Fruit fly (Drosophila melanogaster) whole organism, wandering third instar larva: ENCODE measurements around the gene RhoGAP71E.

Experiments used
- Abd-B ChIP-seq: fragments of >200 bp; optimal IDR thresholded peaks from 2 replicates; lab custom pipeline; 2017; ENCODE audit warnings: missing biosample characterization, missing genetic modification characterization
- CG32264 ChIP-seq: fragments of 200-800 bp; sonication (Bioruptor generic); optimal IDR thresholded peaks from 2 replicates; lab custom pipeline; 2016; ENCODE audit warnings: missing biosample characterization, missing genetic modification characterization
- CG9705 ChIP-seq: fragments of 200-800 bp; sonication (Bioruptor generic); optimal IDR thresholded peaks from 2 replicates; lab custom pipeline; 2018; ENCODE audit warnings: missing biosample characterization, mild to moderate bottlenecking, missing genetic modification characterization
- CrebA ChIP-seq: fragments of 200-800 bp; sonication (Bioruptor generic); optimal IDR thresholded peaks from 2 replicates; lab custom pipeline; 2016; ENCODE audit warnings: missing biosample characterization, mild to moderate bottlenecking, missing genetic modification characterization, borderline replicate concordance
- Dfd ChIP-seq: fragments of >200 bp; optimal IDR thresholded peaks from 2 replicates; lab custom pipeline; 2017; ENCODE audit warnings: missing biosample characterization, missing genetic modification characterization
- GATAd ChIP-seq: sonication (Bioruptor generic); optimal IDR thresholded peaks from 2 replicates; lab custom pipeline; 2016; ENCODE audit warnings: missing biosample characterization, missing genetic modification characterization
- Hnf4 ChIP-seq: fragments of 200-800 bp; sonication (Bioruptor generic); optimal IDR thresholded peaks from 2 replicates; lab custom pipeline; 2016; ENCODE audit warnings: missing biosample characterization, mild to moderate bottlenecking, missing genetic modification characterization
- Hr78 ChIP-seq: fragments of >200 bp; optimal IDR thresholded peaks from 2 replicates; lab custom pipeline; 2017; ENCODE audit warnings: missing biosample characterization, missing genetic modification characterization
- Hr83 ChIP-seq: fragments of 200-300 bp; sonication (Bioruptor generic); optimal IDR thresholded peaks from 2 replicates; lab custom pipeline; 2016; ENCODE audit warnings: missing biosample characterization, mild to moderate bottlenecking, missing genetic modification characterization, moderate library complexity; ENCODE audit not compliant: poor library complexity, severe bottlenecking
- Mio ChIP-seq: sonication (Bioruptor generic); optimal IDR thresholded peaks from 2 replicates; lab custom pipeline; 2016; ENCODE audit warnings: missing biosample characterization, missing genetic modification characterization
- Myc ChIP-seq: fragments of >200 bp; optimal IDR thresholded peaks from 2 replicates; lab custom pipeline; 2017
- N ChIP-seq: fragments of >200 bp; optimal IDR thresholded peaks from 2 replicates; lab custom pipeline; 2018; ENCODE audit warnings: missing biosample characterization, missing external identifiers, missing genetic modification characterization
- OdsH ChIP-seq: fragments of 200-800 bp; sonication (Bioruptor generic); optimal IDR thresholded peaks from 2 replicates; lab custom pipeline; 2016; ENCODE audit warnings: missing biosample characterization, mild to moderate bottlenecking, missing genetic modification characterization
- Rel ChIP-seq, 2 experiments: fragments of 200-800 bp; sonication (Bioruptor generic) in 1 of 2; optimal IDR thresholded peaks; 2 replicates in 1 of 2; 3 replicates in 1 of 2; lab custom pipeline; 2016 to 2019; ENCODE audit warnings: mild to moderate bottlenecking in 2 of 2, missing biosample characterization in 2 of 2, missing genetic modification characterization in 2 of 2, moderate library complexity in 1 of 2
- Sp1 ChIP-seq: fragments of 200-800 bp; sonication (Bioruptor generic); optimal IDR thresholded peaks from 3 replicates; lab custom pipeline; 2019; ENCODE audit warnings: missing biosample characterization, mild to moderate bottlenecking, missing genetic modification characterization, moderate library complexity
- Vsx2 ChIP-seq: fragments of 200-300, 225-300 bp; sonication (Bioruptor generic); optimal IDR thresholded peaks from 2 replicates; lab custom pipeline; 2018; ENCODE audit warnings: missing biosample characterization, missing genetic modification characterization; ENCODE audit not compliant: partially characterized antibody
- br ChIP-seq: fragments of 200-800 bp; sonication (Bioruptor generic); optimal IDR thresholded peaks from 2 replicates; lab custom pipeline; 2016; ENCODE audit warnings: missing biosample characterization, missing genetic modification characterization
- brk ChIP-seq: fragments of 200-800 bp; sonication (Bioruptor generic); optimal IDR thresholded peaks from 2 replicates; lab custom pipeline; 2016; ENCODE audit warnings: missing biosample characterization, mild to moderate bottlenecking, missing genetic modification characterization
- dl ChIP-seq, 2 experiments: fragments of 175-275, 200-275 bp in 1 of 2; fragments of 200-275 bp in 1 of 2; sonication (Bioruptor generic); optimal IDR thresholded peaks; lab custom pipeline; 2018; ENCODE audit warnings: mild to moderate bottlenecking in 2 of 2, missing biosample characterization in 2 of 2, missing genetic modification characterization in 2 of 2, moderate library complexity in 2 of 2; ENCODE audit not compliant: partially characterized antibody in 2 of 2, insufficient read depth in 1 of 2
- dmrt93B ChIP-seq: fragments of 200-800 bp; sonication (Bioruptor generic); optimal IDR thresholded peaks from 2 replicates; lab custom pipeline; 2018; ENCODE audit warnings: missing biosample characterization, mild to moderate bottlenecking, missing genetic modification characterization
- ey ChIP-seq: fragments of 200-800 bp; sonication (Bioruptor generic); optimal IDR thresholded peaks from 2 replicates; lab custom pipeline; 2016; ENCODE audit warnings: missing biosample characterization, missing genetic modification characterization
- foxo ChIP-seq, 2 experiments: fragments of 200-800 bp; sonication (Bioruptor generic); optimal IDR thresholded peaks; 2 replicates in 1 of 2; 3 replicates in 1 of 2; lab custom pipeline; 2016 to 2017; ENCODE audit warnings: missing biosample characterization in 2 of 2, missing genetic modification characterization in 2 of 2
- fru ChIP-seq: fragments of 200-800 bp; sonication (Bioruptor generic); optimal IDR thresholded peaks from 3 replicates; lab custom pipeline; 2016; ENCODE audit warnings: missing biosample characterization, mild to moderate bottlenecking, missing genetic modification characterization
- h ChIP-seq: fragments of 200-800 bp; sonication (Bioruptor generic); optimal IDR thresholded peaks from 3 replicates; lab custom pipeline; 2016; ENCODE audit warnings: missing biosample characterization, mild to moderate bottlenecking, missing genetic modification characterization
- jim ChIP-seq: fragments of 175-275, 200-325 bp; sonication (Bioruptor generic); optimal IDR thresholded peaks from 2 replicates; lab custom pipeline; 2016; ENCODE audit warnings: missing biosample characterization, mild to moderate bottlenecking, missing genetic modification characterization
- lola ChIP-seq: fragments of >200 bp; optimal IDR thresholded peaks from 2 replicates; lab custom pipeline; 2017; ENCODE audit warnings: missing biosample characterization, missing genetic modification characterization
- pan ChIP-seq: fragments of >200 bp; optimal IDR thresholded peaks from 2 replicates; lab custom pipeline; 2017
- psq ChIP-seq: fragments of 200-800 bp; sonication (Bioruptor generic); optimal IDR thresholded peaks from 3 replicates; lab custom pipeline; 2017; ENCODE audit warnings: missing biosample characterization, mild to moderate bottlenecking, missing genetic modification characterization, moderate library complexity
- rgr ChIP-seq: fragments of 200-800 bp; sonication (Bioruptor generic); optimal IDR thresholded peaks from 3 replicates; lab custom pipeline; 2016; ENCODE audit warnings: missing biosample characterization, mild to moderate bottlenecking, missing genetic modification characterization
- sage ChIP-seq: fragments of 200-800 bp; sonication (Bioruptor generic); optimal IDR thresholded peaks from 2 replicates; lab custom pipeline; 2016; ENCODE audit warnings: missing biosample characterization, mild to moderate bottlenecking, missing genetic modification characterization
- sv ChIP-seq: fragments of 200-800 bp; sonication (Bioruptor generic); optimal IDR thresholded peaks from 3 replicates; lab custom pipeline; 2016; ENCODE audit warnings: missing biosample characterization, missing genetic modification characterization
- tai ChIP-seq: sonication (Bioruptor generic); optimal IDR thresholded peaks from 2 replicates; lab custom pipeline; 2016; ENCODE audit warnings: missing biosample characterization, missing genetic modification characterization
- usp ChIP-seq: fragments of >200 bp; optimal IDR thresholded peaks from 2 replicates; lab custom pipeline; 2017; ENCODE audit warnings: missing biosample characterization, missing genetic modification characterization
- woc ChIP-seq: sonication (Bioruptor generic); optimal IDR thresholded peaks from 2 replicates; lab custom pipeline; 2016; ENCODE audit warnings: missing biosample characterization, mild to moderate bottlenecking, missing genetic modification characterization

RhoGAP71E gene

dm6 chr3L:15646182-15646581 lies 57.5 kb downstream of the RhoGAP71E start:
- TF ChIP-seq Hnf4 (GFP tag; lab: Kevin White, UChicago): no peak
- no peak for TF ChIP-seq ey (GFP tag; lab: Kevin White, UChicago)
- no peak for TF ChIP-seq br
- TF ChIP-seq Vsx2 (GFP tag; lab: Kevin White, UChicago): no peak

DNA sequence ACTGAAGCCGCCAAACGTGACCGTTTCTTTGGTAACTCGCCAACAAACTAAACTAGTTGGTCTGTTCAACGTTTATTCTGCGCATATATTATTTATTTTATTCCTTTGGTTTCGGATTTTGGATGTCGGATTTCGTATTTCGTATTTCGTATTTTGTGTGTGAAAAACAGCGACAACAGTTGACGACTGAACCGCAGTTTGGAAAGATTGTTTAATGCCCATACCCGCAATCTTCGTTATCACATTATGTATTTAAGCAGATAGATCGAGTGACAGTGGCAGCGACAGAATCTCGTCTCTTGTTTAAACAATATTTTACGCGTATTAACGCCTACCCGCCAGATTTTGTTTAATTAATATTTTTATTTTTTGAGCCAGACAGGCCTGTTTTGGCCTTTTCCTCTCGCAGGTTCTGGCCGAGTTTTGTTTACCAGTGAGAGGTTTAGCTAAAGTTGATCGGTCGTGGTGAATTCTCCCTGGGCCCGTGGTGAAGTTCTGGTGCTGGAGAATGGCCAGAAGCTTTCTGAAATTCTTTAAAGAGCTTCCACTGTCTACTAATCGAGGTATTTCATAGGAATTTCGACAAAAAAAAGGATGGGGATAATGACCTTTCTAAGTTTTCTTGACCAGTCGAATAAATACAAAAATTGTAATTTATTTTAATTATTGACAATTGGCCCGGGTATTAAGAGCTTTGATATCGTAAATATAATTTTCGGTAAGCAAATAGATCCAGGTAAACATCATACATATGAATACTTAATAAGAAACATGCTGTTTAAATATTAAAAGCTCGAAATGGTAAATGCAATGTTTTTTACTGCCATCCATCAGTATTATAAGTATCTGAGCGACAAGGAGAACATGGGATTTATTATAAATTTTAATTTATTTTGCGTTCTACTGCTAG lies 59.3 kb downstream of the RhoGAP71E start, which contains the start of the genes comm3 and CG43083:
comm3 (minus strand) TSS at position 51 of the 910 bp plus-strand sequence.
CG43083 (plus strand) TSS at position 860 of the 910 bp plus-strand sequence.
- TF ChIP-seq Dfd (GFP tag; lab: Kevin White, UChicago) (no peak), Mio (GFP tag; lab: Kevin White, UChicago) (no peak), h (GFP tag; lab: Kevin White, UChicago) (peak; percentile 42), CrebA (GFP tag; lab: Kevin White, UChicago) (peak; percentile 34), Hr83 (GFP tag; lab: Kevin White, UChicago) (peak; percentile 30), fru (peak; percentile 32)

- TF ChIP-seq OdsH (GFP tag; lab: Kevin White, UChicago) (no peak), Sp1 (no peak), Rel (GFP tag; optimal IDR thresholded peaks at IDR 0.05; lab: Kevin White, UChicago) (no peak), Rel (tag; optimal IDR thresholded peaks at IDR 0.05; lab: Kevin White, UChicago) (no peak), rgr (no peak), Abd-B (GFP tag; lab: Kevin White, UChicago) (no peak), Dfd (GFP tag; lab: Kevin White, UChicago) (no peak), N (GFP tag; lab: Kevin White, UChicago) (no peak), ey (GFP tag; lab: Kevin White, UChicago) (no peak), GATAd (GFP tag; lab: Kevin White, UChicago) (no peak), Hr78 (GFP tag; lab: Kevin White, UChicago) (no peak), usp (GFP tag; lab: Kevin White, UChicago) (no peak), sage (GFP tag; lab: Kevin White, UChicago) (no peak)
Observed at dm6 chr3L:15649561-15649960, 60.9 kb downstream of the RhoGAP71E start, which contains the start of the genes Eig71Ea and Eig71Eb. Eig71Ea (minus strand) TSS chr3L:15649661. Eig71Eb (plus strand) TSS chr3L:15649936.

- TF ChIP-seq Mio (GFP tag; lab: Kevin White, UChicago) (no peak), Sp1 (no peak), sv (no peak), rgr (no peak), CG32264 (GFP tag; lab: Kevin White, UChicago) (no peak), dl (GFP tag; optimal IDR thresholded peaks at IDR 0.05; lab: Kevin White, UChicago; ENCODE audit: insufficient read depth in 1 of 2, partially characterized antibody in 2 of 2) (no peak), CG9705 (GFP tag; lab: Kevin White, UChicago) (no peak), Hr83 (GFP tag; lab: Kevin White, UChicago) (no peak), CrebA (GFP tag; lab: Kevin White, UChicago) (no peak), fru (no peak), psq (GFP tag; lab: Kevin White, UChicago) (no peak), Myc (lab: Kevin White, UChicago) (no peak), Vsx2 (GFP tag; lab: Kevin White, UChicago) (no peak), jim (no peak), br (no peak), dmrt93B (no peak)
Observed at dm6 chr3L:15650552-15650951, 61.9 kb downstream of the RhoGAP71E start, which contains the start of gene CG43084. CG43084 (plus strand) TSS chr3L:15650852.

DNA sequence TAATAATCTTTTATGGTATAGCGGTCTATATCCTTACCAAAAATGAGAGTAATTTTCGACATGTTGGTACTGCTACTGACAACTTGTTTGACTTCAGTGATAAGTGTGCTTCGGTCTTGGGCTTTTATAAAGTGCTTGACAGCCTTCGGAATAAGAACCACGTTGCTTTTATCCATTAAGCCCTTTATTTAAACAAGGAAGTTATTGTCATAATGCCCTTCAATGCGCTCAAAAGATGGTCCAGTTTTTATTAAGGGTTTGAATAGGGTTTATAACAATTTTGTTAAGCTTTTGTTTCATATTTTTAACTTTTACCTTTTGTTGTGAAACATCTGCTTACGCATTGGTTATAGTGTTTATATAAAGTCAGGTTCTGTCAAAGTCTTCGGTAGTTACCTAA lies 63.5 kb downstream of the RhoGAP71E start, which contains the start of the genes Eig71Ec and Eig71Ed:
Eig71Ec (minus strand) TSS at position 101 of the 400 bp plus-strand sequence.
Eig71Ed (plus strand) TSS at position 384 of the 400 bp plus-strand sequence.
- TF ChIP-seq CG9705 (GFP tag; lab: Kevin White, UChicago) (no peak), sage (GFP tag; lab: Kevin White, UChicago) (no peak), woc (no peak), CrebA (GFP tag; lab: Kevin White, UChicago) (no peak), dmrt93B (no peak), h (GFP tag; lab: Kevin White, UChicago) (no peak), OdsH (GFP tag; lab: Kevin White, UChicago) (no peak), rgr (no peak), lola (GFP tag; lab: Kevin White, UChicago) (no peak), Hr78 (GFP tag; lab: Kevin White, UChicago) (no peak), tai (no peak), Dfd (GFP tag; lab: Kevin White, UChicago) (no peak), brk (GFP tag; lab: Kevin White, UChicago) (no peak), foxo (GFP tag; optimal IDR thresholded peaks at IDR 0.05; lab: Kevin White, UChicago) (no peak), Hr83 (GFP tag; lab: Kevin White, UChicago) (no peak), pan (lab: Kevin White, UChicago) (no peak)
